Worm (Caenorhabditis elegans) whole organism, young adult: Measurements from ENCODE around the gene col-88.

Experiments used
- B0035.1 ChIP-seq: sonication (generic microtip); optimal IDR thresholded peaks from 2 replicates; lab custom pipeline; 2016; ENCODE audit warnings: missing genetic modification characterization, mild to moderate bottlenecking, missing compliant biosample characterization, missing genotype, missing genetic modification reagents
- C17E4.6 ChIP-seq: fragments of 200-800 bp; sonication (Bioruptor generic); IDR thresholded peaks from 2 replicates; pipeline ENCODE4 v1.3.6; 2022; ENCODE audit warnings: missing genetic modification reagents, missing genetic modification characterization, missing compliant biosample characterization
- F22D6.2 ChIP-seq: sonication (generic microtip); optimal IDR thresholded peaks from 2 replicates; lab custom pipeline; 2016; ENCODE audit warnings: mild to moderate bottlenecking, missing genetic modification characterization, missing compliant biosample characterization
- F23B12.7 ChIP-seq: sonication (generic microtip); optimal IDR thresholded peaks from 2 replicates; lab custom pipeline; 2017; ENCODE audit warnings: missing genetic modification characterization, mild to moderate bottlenecking, missing compliant biosample characterization, antibody characterized with exemption, moderate library complexity; ENCODE audit not compliant: insufficient read depth
- F33H1.4 ChIP-seq: fragments of 200-800 bp; sonication (Bioruptor generic); IDR thresholded peaks from 2 replicates; pipeline ENCODE4 v1.3.6; 2022; ENCODE audit warnings: missing genetic modification reagents, missing genetic modification characterization, missing compliant biosample characterization
- F37B4.10 ChIP-seq: fragments of 200-800 bp; sonication (Bioruptor generic); IDR thresholded peaks from 2 replicates; pipeline ENCODE4 v1.3.6; 2022; ENCODE audit warnings: missing genetic modification characterization, missing compliant biosample characterization
- F39B2.1 ChIP-seq: fragments of 200-800 bp; sonication (Bioruptor generic); IDR thresholded peaks from 2 replicates; pipeline ENCODE4 v1.3.6; 2022; ENCODE audit warnings: missing genetic modification reagents, missing genetic modification characterization, missing compliant biosample characterization
- F52B5.7 ChIP-seq: sonication (generic microtip); optimal IDR thresholded peaks from 2 replicates; lab custom pipeline; 2016; ENCODE audit warnings: mild to moderate bottlenecking, missing genetic modification characterization, missing compliant biosample characterization
- F55B11.4 ChIP-seq: sonication (generic microtip); optimal IDR thresholded peaks from 2 replicates; lab custom pipeline; 2016; ENCODE audit warnings: missing compliant biosample characterization, missing genetic modification characterization, borderline replicate concordance; ENCODE audit not compliant: insufficient read depth
- F57A8.1 ChIP-seq: fragments of 200-800 bp; sonication (Bioruptor generic); optimal IDR thresholded peaks from 2 replicates; lab custom pipeline; 2018; ENCODE audit warnings: mild to moderate bottlenecking, missing genetic modification characterization, moderate library complexity, missing compliant biosample characterization
- Y53G8AR.9 ChIP-seq: fragments of 200-800 bp; sonication (Bioruptor generic); conservative IDR thresholded peaks from 2 replicates; pipeline ENCODE4 v1.3.6; 2022; ENCODE audit warnings: missing genetic modification reagents, missing genetic modification characterization, missing compliant biosample characterization
- akir-1 ChIP-seq: fragments of 200-800 bp; sonication (Bioruptor generic); optimal IDR thresholded peaks from 2 replicates; lab custom pipeline; 2018; ENCODE audit warnings: mild to moderate bottlenecking, missing genetic modification characterization, moderate library complexity, missing compliant biosample characterization
- attf-6 ChIP-seq: fragments of 200-800 bp; sonication (Bioruptor generic); IDR thresholded peaks from 2 replicates; pipeline ENCODE4 v1.3.6; 2022; ENCODE audit warnings: missing genetic modification reagents, missing genetic modification characterization, missing compliant biosample characterization
- ccch-3 ChIP-seq: fragments of 200-800 bp; sonication (Bioruptor generic); optimal IDR thresholded peaks from 2 replicates; lab custom pipeline; 2018; ENCODE audit warnings: mild to moderate bottlenecking, missing genetic modification characterization, missing compliant biosample characterization
- ceh-40 ChIP-seq: fragments of 200-800 bp; sonication (Bioruptor generic); IDR thresholded peaks from 2 replicates; pipeline ENCODE4 v1.3.6; 2022; ENCODE audit warnings: missing genetic modification characterization, missing compliant biosample characterization
- ceh-91 ChIP-seq: fragments of 200-800 bp; sonication (Bioruptor generic); IDR thresholded peaks from 2 replicates; pipeline ENCODE4 v1.3.6; 2022; ENCODE audit warnings: missing genetic modification reagents, missing genetic modification characterization, missing compliant biosample characterization
- chd-7 ChIP-seq: sonication (generic microtip); optimal IDR thresholded peaks from 2 replicates; lab custom pipeline; 2016; ENCODE audit warnings: mild to moderate bottlenecking, missing genetic modification characterization, moderate library complexity, missing compliant biosample characterization
- dox-1 ChIP-seq: fragments of 200-800 bp; sonication (Bioruptor generic); IDR thresholded peaks from 2 replicates; pipeline ENCODE4 v1.3.6; 2022; ENCODE audit warnings: missing genetic modification reagents, missing genetic modification characterization, missing compliant biosample characterization
- egrh-3 ChIP-seq: fragments of 200-800 bp; sonication (Bioruptor generic); IDR thresholded peaks from 2 replicates; pipeline ENCODE4 v1.3.6; 2022; ENCODE audit warnings: missing genetic modification reagents, missing genetic modification characterization, missing compliant biosample characterization
- ekl-4 ChIP-seq: fragments of 200-800 bp; sonication (Bioruptor generic); IDR thresholded peaks from 2 replicates; pipeline ENCODE4 v1.3.6; 2022; ENCODE audit warnings: missing genetic modification reagents, missing genetic modification characterization, missing compliant biosample characterization
- ets-4 ChIP-seq: fragments of 200-800 bp; sonication (Bioruptor generic); optimal IDR thresholded peaks from 2 replicates; lab custom pipeline; 2018; ENCODE audit warnings: mild to moderate bottlenecking, missing genetic modification characterization, missing compliant biosample characterization
- fkh-3 ChIP-seq: sonication (generic microtip); optimal IDR thresholded peaks from 2 replicates; lab custom pipeline; 2016; ENCODE audit warnings: mild to moderate bottlenecking, missing genetic modification characterization, missing compliant biosample characterization
- hlh-12 ChIP-seq: sonication (generic microtip); optimal IDR thresholded peaks from 2 replicates; lab custom pipeline; 2016; ENCODE audit warnings: missing genetic modification characterization, missing compliant biosample characterization
- hlh-26 ChIP-seq: fragments of 200-800 bp; sonication (Bioruptor generic); conservative IDR thresholded peaks from 2 replicates; pipeline ENCODE4 v1.3.6; 2022; ENCODE audit warnings: missing genetic modification reagents, missing genetic modification characterization, missing compliant biosample characterization
- hsf-1 ChIP-seq: fragments of 200-800 bp; sonication (Bioruptor generic); IDR thresholded peaks from 2 replicates; pipeline ENCODE4 v1.3.6; 2022; ENCODE audit warnings: missing genetic modification reagents, missing genetic modification characterization, missing compliant biosample characterization
- lin-26 ChIP-seq: fragments of 200-800 bp; sonication (Bioruptor generic); IDR thresholded peaks from 2 replicates; pipeline ENCODE4 v1.3.6; 2022; ENCODE audit warnings: missing genetic modification reagents, missing genetic modification characterization, missing compliant biosample characterization
- lin-40 ChIP-seq: sonication (generic microtip); optimal IDR thresholded peaks from 2 replicates; lab custom pipeline; 2016; ENCODE audit warnings: missing genetic modification characterization, mild to moderate bottlenecking, missing compliant biosample characterization, missing genotype, missing genetic modification reagents
- madf-6 ChIP-seq: fragments of 200-800 bp; sonication (Bioruptor generic); IDR thresholded peaks from 2 replicates; pipeline ENCODE4 v1.3.6; 2022; ENCODE audit warnings: missing genetic modification reagents, missing genetic modification characterization, missing compliant biosample characterization
- mes-4 ChIP-seq: sonication (generic microtip); optimal IDR thresholded peaks from 2 replicates; lab custom pipeline; 2016; ENCODE audit warnings: missing genotype, missing genetic modification characterization, missing compliant biosample characterization
- nfya-2 ChIP-seq: fragments of 200-800 bp; sonication (Bioruptor generic); IDR thresholded peaks from 2 replicates; pipeline ENCODE4 v1.3.6; 2022; ENCODE audit warnings: missing genetic modification reagents, missing genetic modification characterization, missing compliant biosample characterization
- nhr-179 ChIP-seq: sonication (generic microtip); optimal IDR thresholded peaks from 2 replicates; lab custom pipeline; 2016; ENCODE audit warnings: mild to moderate bottlenecking, missing genetic modification characterization, missing compliant biosample characterization
- pbrm-1 ChIP-seq: fragments of 200-800 bp; sonication (Bioruptor generic); IDR thresholded peaks from 2 replicates; pipeline ENCODE4 v1.3.6; 2022; ENCODE audit warnings: missing genetic modification reagents, missing genetic modification characterization, missing compliant biosample characterization
- pha-4 ChIP-seq: fragments of 150-350 bp; sonication (generic microtip); optimal IDR thresholded peaks from 2 replicates; lab custom pipeline; 2014; ENCODE audit warnings: missing biosample characterization, missing genetic modification reagents, missing genetic modification characterization
- rcor-1 ChIP-seq: fragments of 200-800 bp; sonication (Bioruptor generic); IDR thresholded peaks from 2 replicates; pipeline ENCODE4 v1.3.6; 2022; ENCODE audit warnings: missing genetic modification reagents, missing genetic modification characterization, missing compliant biosample characterization
- rpc-1 ChIP-seq, 2 experiments: fragments of 150-350 bp in 1 of 2; sonication (generic microtip) in 1 of 2; optimal IDR thresholded peaks; 2 replicates each; lab custom pipeline; 2014 to 2018; ENCODE audit warnings: missing biosample characterization in 1 of 2, missing genetic modification characterization in 1 of 2, missing genetic modification reagents in 1 of 2, missing genotype in 1 of 2
- snpc-1.1 ChIP-seq: sonication (generic microtip); optimal IDR thresholded peaks from 2 replicates; lab custom pipeline; 2017; ENCODE audit warnings: missing genetic modification characterization, mild to moderate bottlenecking, missing compliant biosample characterization, antibody characterized with exemption, moderate library complexity, missing genotype, missing genetic modification reagents; ENCODE audit not compliant: insufficient read depth
- snpc-1.3 ChIP-seq: sonication (generic microtip); optimal IDR thresholded peaks from 2 replicates; lab custom pipeline; 2017; ENCODE audit warnings: missing genetic modification characterization, mild to moderate bottlenecking, missing compliant biosample characterization, antibody characterized with exemption, moderate library complexity, missing genotype, missing genetic modification reagents; ENCODE audit not compliant: insufficient read depth
- snpc-4 ChIP-seq, 5 experiments: fragments of 150-350 bp in 1 of 5; sonication (generic microtip) in 4 of 5; optimal IDR thresholded peaks; 2 replicates each; lab custom pipeline; 2014 to 2018; ENCODE audit warnings: missing genetic modification characterization in 5 of 5, missing biosample characterization in 3 of 5, antibody characterized with exemption in 2 of 5, mild to moderate bottlenecking in 2 of 5, missing compliant biosample characterization in 2 of 5, missing genotype in 2 of 5, moderate library complexity in 2 of 5, missing genetic modification reagents in 1 of 5
- sptf-2 ChIP-seq: fragments of 200-800 bp; sonication (Bioruptor generic); optimal IDR thresholded peaks from 2 replicates; lab custom pipeline; 2018; ENCODE audit warnings: mild to moderate bottlenecking, missing genetic modification characterization, missing compliant biosample characterization
- tbx-9 ChIP-seq: sonication (generic microtip); optimal IDR thresholded peaks from 2 replicates; lab custom pipeline; 2016; ENCODE audit warnings: borderline replicate concordance, missing genetic modification characterization, inconsistent platforms, missing compliant biosample characterization
- unc-130 ChIP-seq: sonication (generic microtip); optimal IDR thresholded peaks from 2 replicates; lab custom pipeline; 2016; ENCODE audit warnings: missing genetic modification reagents, missing genetic modification characterization, missing compliant biosample characterization
- xnd-1 ChIP-seq: sonication (generic microtip); optimal IDR thresholded peaks from 2 replicates; lab custom pipeline; 2016; ENCODE audit warnings: missing genotype, missing genetic modification reagents, missing genetic modification characterization, missing compliant biosample characterization
- ztf-25 ChIP-seq: fragments of 200-800 bp; sonication (Bioruptor generic); IDR thresholded peaks from 2 replicates; pipeline ENCODE4 v1.3.6; 2022; ENCODE audit warnings: missing genetic modification reagents, missing genetic modification characterization, missing compliant biosample characterization
- ztf-26 ChIP-seq: sonication (generic microtip); optimal IDR thresholded peaks from 2 replicates; lab custom pipeline; 2017; ENCODE audit warnings: missing genetic modification characterization, missing compliant biosample characterization
- ztf-3 ChIP-seq: fragments of 200-800 bp; sonication (Bioruptor generic); optimal IDR thresholded peaks from 2 replicates; lab custom pipeline; 2018; ENCODE audit warnings: mild to moderate bottlenecking, missing genetic modification characterization, missing compliant biosample characterization

Gene col-88

DNA sequence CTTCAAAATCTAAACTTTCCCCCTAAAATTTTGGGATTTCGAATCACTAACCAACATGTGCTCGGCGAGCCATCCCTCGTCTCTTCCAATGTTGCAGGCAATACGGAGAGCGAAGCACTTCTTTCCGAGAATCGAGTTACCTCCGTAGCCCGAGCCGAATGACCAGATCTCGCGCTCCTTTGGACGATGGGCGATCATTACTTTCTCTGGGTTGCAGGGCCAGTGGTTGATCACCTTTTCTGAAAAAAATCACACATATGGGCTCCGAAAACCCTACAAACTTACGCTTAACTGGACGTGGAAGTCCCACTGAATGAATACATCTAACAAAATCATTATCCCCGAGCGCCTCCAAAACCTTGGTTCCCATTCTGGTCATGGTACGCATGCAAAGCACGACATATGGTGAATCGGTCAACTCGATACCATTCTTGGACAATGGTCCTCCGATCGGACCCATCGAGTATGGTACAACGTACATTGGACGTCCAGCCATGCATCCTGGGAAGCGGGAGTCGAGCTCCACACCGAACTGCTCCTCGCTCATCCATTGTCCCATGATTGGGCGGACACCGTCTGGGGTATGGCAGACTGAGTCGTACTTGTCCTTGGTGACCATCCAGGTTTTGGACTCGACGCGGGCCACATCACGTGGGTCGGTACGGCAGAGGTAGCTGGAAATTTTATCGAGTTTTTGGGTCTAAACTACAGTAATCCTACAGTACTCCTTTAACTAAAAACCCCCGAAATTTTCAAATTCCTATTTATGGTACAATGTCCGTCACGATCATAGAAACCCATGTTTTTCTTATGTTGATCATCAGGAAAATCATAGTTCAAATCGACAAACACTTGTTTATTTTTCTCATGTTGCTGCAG is 24.1 kb downstream of the col-88 start (continued):
- TF ChIP-seq ztf-3 (GFP tag; lab: Kevin White, UChicago) (no peak), egrh-3 (GFP tag; lab: Robert Waterston, UW) (0 out of 2 replicates have a peak, but pooled peaks have one; percentile 3), snpc-1.1 (no peak), hlh-26 (GFP tag; lab: Robert Waterston, UW) (no peak), F23B12.7 (tag; lab: Kevin White, UChicago) (no peak), hlh-12 (tag; lab: Kevin White, UChicago) (no peak), ceh-40 (GFP tag; lab: Robert Waterston, UW) (0 out of 2 replicates have a peak, but pooled peaks have one; percentile 40), dox-1 (peak; percentile 60), ekl-4 (no peak), chd-7 (tag; lab: Kevin White, UChicago) (no peak), attf-6 (GFP tag; lab: Robert Waterston, UW) (no peak), nhr-179 (no peak), ztf-25 (no peak), ztf-26 (tag; lab: Kevin White, UChicago) (no peak), rpc-1 (optimal IDR thresholded peaks at IDR 0.05; lab: Kevin White, UChicago) (no peak), rpc-1 (tag; optimal IDR thresholded peaks at IDR 0.05; lab: Kevin White, UChicago) (no peak), pbrm-1 (GFP tag; lab: Robert Waterston, UW) (peak; percentile 28; the same call in 1 of the 2 replicates), F37B4.10 (no peak), hsf-1 (GFP tag; lab: Robert Waterston, UW) (0 out of 2 replicates have a peak, but pooled peaks have one; percentile 16), B0035.1 (tag; lab: Kevin White, UChicago) (no peak), F22D6.2 (tag; lab: Kevin White, UChicago) (no peak), snpc-4 (GFP tag; optimal IDR thresholded peaks at IDR 0.05; lab: Kevin White, UChicago) (no peak), snpc-4 (tag; optimal IDR thresholded peaks at IDR 0.05; lab: Kevin White, UChicago) (no peak), unc-130 (no peak), F57A8.1 (peak; percentile 45), snpc-1.3 (tag; lab: Kevin White, UChicago) (no peak), Y53G8AR.9 (GFP tag; lab: Robert Waterston, UW) (no peak), sptf-2 (GFP tag; lab: Kevin White, UChicago) (no peak), lin-26 (GFP tag; lab: Robert Waterston, UW) (no peak), F39B2.1 (no peak), F52B5.7 (tag; lab: Kevin White, UChicago) (peak; percentile 36), ceh-91 (no peak), akir-1 (GFP tag; lab: Kevin White, UChicago) (no peak), xnd-1 (tag; lab: Kevin White, UChicago) (no peak), fkh-3 (tag; lab: Kevin White, UChicago) (no peak), F55B11.4 (no peak), madf-6 (GFP tag; lab: Robert Waterston, UW) (no peak; the same call in 1 of the 2 replicates), F33H1.4 (GFP tag; lab: Robert Waterston, UW) (no peak), nfya-2 (GFP tag; lab: Robert Waterston, UW) (0 out of 2 replicates have a peak, but pooled peaks have one; percentile 23), ccch-3 (GFP tag; lab: Kevin White, UChicago) (no peak), mes-4 (no peak), tbx-9 (no peak), pha-4 (tag; lab: Kevin White, UChicago) (no peak), lin-40 (tag; lab: Kevin White, UChicago) (no peak), ets-4 (GFP tag; lab: Kevin White, UChicago) (no peak), C17E4.6 (GFP tag; lab: Robert Waterston, UW) (no peak), rcor-1 (no peak)
